Fruit fly (Drosophila melanogaster) whole organism, wandering third instar larva: ENCODE measurements around the gene CG11905.

Experiments used
- Abd-B ChIP-seq: fragments of >200 bp; optimal IDR thresholded peaks from 2 replicates; lab custom pipeline; 2017; ENCODE audit warnings: missing biosample characterization, missing genetic modification characterization
- CG32264 ChIP-seq: fragments of 200-800 bp; sonication (Bioruptor generic); optimal IDR thresholded peaks from 2 replicates; lab custom pipeline; 2016; ENCODE audit warnings: missing biosample characterization, missing genetic modification characterization
- CG9705 ChIP-seq: fragments of 200-800 bp; sonication (Bioruptor generic); optimal IDR thresholded peaks from 2 replicates; lab custom pipeline; 2018; ENCODE audit warnings: missing biosample characterization, mild to moderate bottlenecking, missing genetic modification characterization
- CrebA ChIP-seq: fragments of 200-800 bp; sonication (Bioruptor generic); optimal IDR thresholded peaks from 2 replicates; lab custom pipeline; 2016; ENCODE audit warnings: missing biosample characterization, mild to moderate bottlenecking, missing genetic modification characterization, borderline replicate concordance
- Dfd ChIP-seq: fragments of >200 bp; optimal IDR thresholded peaks from 2 replicates; lab custom pipeline; 2017; ENCODE audit warnings: missing biosample characterization, missing genetic modification characterization
- Dif ChIP-seq: fragments of 200-275, 200-300 bp; sonication (Bioruptor generic); optimal IDR thresholded peaks from 2 replicates; lab custom pipeline; 2018; ENCODE audit warnings: missing biosample characterization, missing genetic modification characterization; ENCODE audit not compliant: partially characterized antibody
- GATAd ChIP-seq: sonication (Bioruptor generic); optimal IDR thresholded peaks from 2 replicates; lab custom pipeline; 2016; ENCODE audit warnings: missing biosample characterization, missing genetic modification characterization
- HLH106 ChIP-seq: fragments of 200-800 bp; optimal IDR thresholded peaks from 3 replicates; lab custom pipeline; 2019; ENCODE audit warnings: missing biosample characterization, mild to moderate bottlenecking, missing genetic modification characterization, moderate library complexity
- Hnf4 ChIP-seq: fragments of 200-800 bp; sonication (Bioruptor generic); optimal IDR thresholded peaks from 2 replicates; lab custom pipeline; 2016; ENCODE audit warnings: missing biosample characterization, mild to moderate bottlenecking, missing genetic modification characterization
- Hr78 ChIP-seq: fragments of >200 bp; optimal IDR thresholded peaks from 2 replicates; lab custom pipeline; 2017; ENCODE audit warnings: missing biosample characterization, missing genetic modification characterization
- Hr83 ChIP-seq: fragments of 200-300 bp; sonication (Bioruptor generic); optimal IDR thresholded peaks from 2 replicates; lab custom pipeline; 2016; ENCODE audit warnings: missing biosample characterization, mild to moderate bottlenecking, missing genetic modification characterization, moderate library complexity; ENCODE audit not compliant: poor library complexity, severe bottlenecking
- Jra ChIP-seq: sonication (Bioruptor generic); optimal IDR thresholded peaks from 2 replicates; lab custom pipeline; 2016; ENCODE audit warnings: missing biosample characterization, missing genetic modification characterization
- Mio ChIP-seq: sonication (Bioruptor generic); optimal IDR thresholded peaks from 2 replicates; lab custom pipeline; 2016; ENCODE audit warnings: missing biosample characterization, missing genetic modification characterization
- Myc ChIP-seq: fragments of >200 bp; optimal IDR thresholded peaks from 2 replicates; lab custom pipeline; 2017
- N ChIP-seq: fragments of >200 bp; optimal IDR thresholded peaks from 2 replicates; lab custom pipeline; 2018; ENCODE audit warnings: missing biosample characterization, missing external identifiers, missing genetic modification characterization
- OdsH ChIP-seq: fragments of 200-800 bp; sonication (Bioruptor generic); optimal IDR thresholded peaks from 2 replicates; lab custom pipeline; 2016; ENCODE audit warnings: missing biosample characterization, mild to moderate bottlenecking, missing genetic modification characterization
- Rel ChIP-seq, 2 experiments: fragments of 200-800 bp; sonication (Bioruptor generic) in 1 of 2; optimal IDR thresholded peaks; 2 replicates in 1 of 2; 3 replicates in 1 of 2; lab custom pipeline; 2016 to 2019; ENCODE audit warnings: mild to moderate bottlenecking in 2 of 2, missing biosample characterization in 2 of 2, missing genetic modification characterization in 2 of 2, moderate library complexity in 1 of 2
- Sp1 ChIP-seq: fragments of 200-800 bp; sonication (Bioruptor generic); optimal IDR thresholded peaks from 3 replicates; lab custom pipeline; 2019; ENCODE audit warnings: missing biosample characterization, mild to moderate bottlenecking, missing genetic modification characterization, moderate library complexity
- Vsx2 ChIP-seq: fragments of 200-300, 225-300 bp; sonication (Bioruptor generic); optimal IDR thresholded peaks from 2 replicates; lab custom pipeline; 2018; ENCODE audit warnings: missing biosample characterization, missing genetic modification characterization; ENCODE audit not compliant: partially characterized antibody
- br ChIP-seq: fragments of 200-800 bp; sonication (Bioruptor generic); optimal IDR thresholded peaks from 2 replicates; lab custom pipeline; 2016; ENCODE audit warnings: missing biosample characterization, missing genetic modification characterization
- brk ChIP-seq: fragments of 200-800 bp; sonication (Bioruptor generic); optimal IDR thresholded peaks from 2 replicates; lab custom pipeline; 2016; ENCODE audit warnings: missing biosample characterization, mild to moderate bottlenecking, missing genetic modification characterization
- dl ChIP-seq, 2 experiments: fragments of 175-275, 200-275 bp in 1 of 2; fragments of 200-275 bp in 1 of 2; sonication (Bioruptor generic); optimal IDR thresholded peaks; lab custom pipeline; 2018; ENCODE audit warnings: mild to moderate bottlenecking in 2 of 2, missing biosample characterization in 2 of 2, missing genetic modification characterization in 2 of 2, moderate library complexity in 2 of 2; ENCODE audit not compliant: partially characterized antibody in 2 of 2, insufficient read depth in 1 of 2
- dmrt93B ChIP-seq: fragments of 200-800 bp; sonication (Bioruptor generic); optimal IDR thresholded peaks from 2 replicates; lab custom pipeline; 2018; ENCODE audit warnings: missing biosample characterization, mild to moderate bottlenecking, missing genetic modification characterization
- dsf ChIP-seq: sonication (Bioruptor generic); optimal IDR thresholded peaks from 2 replicates; lab custom pipeline; 2016; ENCODE audit warnings: missing biosample characterization, missing genetic modification characterization, borderline replicate concordance
- ey ChIP-seq: fragments of 200-800 bp; sonication (Bioruptor generic); optimal IDR thresholded peaks from 2 replicates; lab custom pipeline; 2016; ENCODE audit warnings: missing biosample characterization, missing genetic modification characterization
- foxo ChIP-seq, 2 experiments: fragments of 200-800 bp; sonication (Bioruptor generic); optimal IDR thresholded peaks; 2 replicates in 1 of 2; 3 replicates in 1 of 2; lab custom pipeline; 2016 to 2017; ENCODE audit warnings: missing biosample characterization in 2 of 2, missing genetic modification characterization in 2 of 2
- fru ChIP-seq: fragments of 200-800 bp; sonication (Bioruptor generic); optimal IDR thresholded peaks from 3 replicates; lab custom pipeline; 2016; ENCODE audit warnings: missing biosample characterization, mild to moderate bottlenecking, missing genetic modification characterization
- h ChIP-seq: fragments of 200-800 bp; sonication (Bioruptor generic); optimal IDR thresholded peaks from 3 replicates; lab custom pipeline; 2016; ENCODE audit warnings: missing biosample characterization, mild to moderate bottlenecking, missing genetic modification characterization
- jim ChIP-seq: fragments of 175-275, 200-325 bp; sonication (Bioruptor generic); optimal IDR thresholded peaks from 2 replicates; lab custom pipeline; 2016; ENCODE audit warnings: missing biosample characterization, mild to moderate bottlenecking, missing genetic modification characterization
- lola ChIP-seq: fragments of >200 bp; optimal IDR thresholded peaks from 2 replicates; lab custom pipeline; 2017; ENCODE audit warnings: missing biosample characterization, missing genetic modification characterization
- pan ChIP-seq: fragments of >200 bp; optimal IDR thresholded peaks from 2 replicates; lab custom pipeline; 2017
- psq ChIP-seq: fragments of 200-800 bp; sonication (Bioruptor generic); optimal IDR thresholded peaks from 3 replicates; lab custom pipeline; 2017; ENCODE audit warnings: missing biosample characterization, mild to moderate bottlenecking, missing genetic modification characterization, moderate library complexity
- rgr ChIP-seq: fragments of 200-800 bp; sonication (Bioruptor generic); optimal IDR thresholded peaks from 3 replicates; lab custom pipeline; 2016; ENCODE audit warnings: missing biosample characterization, mild to moderate bottlenecking, missing genetic modification characterization
- sage ChIP-seq: fragments of 200-800 bp; sonication (Bioruptor generic); optimal IDR thresholded peaks from 2 replicates; lab custom pipeline; 2016; ENCODE audit warnings: missing biosample characterization, mild to moderate bottlenecking, missing genetic modification characterization
- sv ChIP-seq: fragments of 200-800 bp; sonication (Bioruptor generic); optimal IDR thresholded peaks from 3 replicates; lab custom pipeline; 2016; ENCODE audit warnings: missing biosample characterization, missing genetic modification characterization
- tai ChIP-seq: sonication (Bioruptor generic); optimal IDR thresholded peaks from 2 replicates; lab custom pipeline; 2016; ENCODE audit warnings: missing biosample characterization, missing genetic modification characterization
- usp ChIP-seq: fragments of >200 bp; optimal IDR thresholded peaks from 2 replicates; lab custom pipeline; 2017; ENCODE audit warnings: missing biosample characterization, missing genetic modification characterization
- woc ChIP-seq: sonication (Bioruptor generic); optimal IDR thresholded peaks from 2 replicates; lab custom pipeline; 2016; ENCODE audit warnings: missing biosample characterization, mild to moderate bottlenecking, missing genetic modification characterization

Gene CG11905

DNA sequence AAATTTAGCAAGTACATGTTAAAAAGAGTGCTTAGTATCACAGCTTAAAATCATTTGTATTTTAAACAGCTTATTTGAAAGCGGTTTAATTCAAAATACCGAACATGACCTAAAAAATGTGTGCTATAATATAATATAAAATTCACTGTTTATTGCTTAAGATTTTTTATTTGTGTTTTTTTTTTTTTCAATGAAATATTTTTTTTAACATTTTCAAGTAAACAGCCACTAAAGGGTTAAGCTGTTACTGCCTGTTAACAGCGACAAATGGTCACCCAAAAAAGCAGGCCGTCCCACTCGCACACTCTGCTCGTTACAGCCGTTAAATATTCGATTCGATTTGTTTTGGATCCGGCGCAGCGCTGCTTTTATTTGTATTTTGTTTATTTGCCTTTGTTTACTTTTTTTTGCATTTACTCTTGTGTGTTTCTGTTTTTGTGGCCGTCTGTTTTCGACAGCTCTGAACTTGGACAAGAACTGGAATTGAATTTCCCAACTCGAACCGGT lies 39.4 kb upstream of the CG11905 start:
- TF ChIP-seq sage (GFP tag; lab: Kevin White, UChicago) (peak; percentile 32), pan (lab: Kevin White, UChicago) (no peak), psq (no peak), woc (GFP tag; lab: Kevin White, UChicago) (peak; percentile 64), Dif (no peak), Hnf4 (GFP tag; lab: Kevin White, UChicago) (peak; percentile 14), dsf (GFP tag; lab: Kevin White, UChicago) (no peak), sv (GFP tag; lab: Kevin White, UChicago) (no peak), h (GFP tag; lab: Kevin White, UChicago) (peak; percentile 50), tai (peak; percentile 49), Jra (no peak), usp (GFP tag; lab: Kevin White, UChicago) (no peak), Abd-B (no peak), CG9705 (GFP tag; lab: Kevin White, UChicago) (peak; percentile 26), HLH106 (tag; lab: Kevin White, UChicago) (no peak), Rel (GFP tag; optimal IDR thresholded peaks at IDR 0.05; lab: Kevin White, UChicago) (peak; percentile 49), Rel (tag; optimal IDR thresholded peaks at IDR 0.05; lab: Kevin White, UChicago) (peak; percentile 27), CrebA (GFP tag; lab: Kevin White, UChicago) (no peak), foxo (GFP tag; optimal IDR thresholded peaks at IDR 0.05; lab: Kevin White, UChicago) (peak; percentile 1 to 47), br (no peak), brk (GFP tag; lab: Kevin White, UChicago) (peak; percentile 53), Vsx2 (no peak), dl (GFP tag; optimal IDR thresholded peaks at IDR 0.05; lab: Kevin White, UChicago; ENCODE audit: insufficient read depth in 1 of 2, partially characterized antibody in 2 of 2) (no peak), Mio (GFP tag; lab: Kevin White, UChicago) (no peak), OdsH (peak; percentile 23), dmrt93B (GFP tag; lab: Kevin White, UChicago) (peak; percentile 5), Hr78 (GFP tag; lab: Kevin White, UChicago) (no peak), fru (GFP tag; lab: Kevin White, UChicago) (peak; percentile 65)

DNA sequence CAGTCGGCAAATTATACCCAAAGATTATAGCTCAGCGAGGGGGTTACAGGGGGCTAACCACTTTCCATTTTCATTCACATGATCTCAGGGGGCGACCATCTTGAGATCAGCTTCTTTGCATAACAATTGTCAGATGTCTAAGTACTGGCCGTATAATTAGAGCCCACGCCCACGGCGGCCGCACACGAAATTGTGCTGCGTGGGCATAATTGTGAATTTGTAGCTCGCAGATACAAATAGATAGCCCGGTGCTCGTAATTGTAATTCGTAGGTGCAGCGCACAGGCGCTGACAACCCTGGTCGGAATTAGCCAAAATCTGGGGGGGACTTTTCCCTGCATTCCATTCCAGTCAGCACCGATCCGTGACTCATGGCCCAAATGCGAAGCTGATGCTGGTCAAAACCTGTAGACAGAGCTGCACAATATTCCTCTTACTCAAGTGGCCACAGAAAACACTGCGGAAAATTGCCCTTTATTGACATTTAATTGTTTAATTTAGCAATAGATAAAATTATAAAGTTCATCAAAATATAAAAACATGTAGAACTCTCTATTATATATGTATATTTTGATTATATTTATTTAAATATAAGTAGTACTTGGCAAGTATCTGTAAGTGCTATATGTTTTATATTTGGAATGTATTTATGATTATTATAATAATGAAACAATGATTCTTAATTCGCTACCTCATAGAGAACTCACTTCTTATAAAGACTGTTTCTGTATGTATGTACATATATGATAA lies 36.4 kb upstream of the CG11905 start:
- TF ChIP-seq rgr (GFP tag; lab: Kevin White, UChicago) (no peak), foxo (GFP tag; optimal IDR thresholded peaks at IDR 0.05; lab: Kevin White, UChicago) (peak in 1 of 2 experiments; percentile 16), HLH106 (tag; lab: Kevin White, UChicago) (peak; percentile 21), Sp1 (GFP tag; lab: Kevin White, UChicago) (peak; percentile 17)

DNA sequence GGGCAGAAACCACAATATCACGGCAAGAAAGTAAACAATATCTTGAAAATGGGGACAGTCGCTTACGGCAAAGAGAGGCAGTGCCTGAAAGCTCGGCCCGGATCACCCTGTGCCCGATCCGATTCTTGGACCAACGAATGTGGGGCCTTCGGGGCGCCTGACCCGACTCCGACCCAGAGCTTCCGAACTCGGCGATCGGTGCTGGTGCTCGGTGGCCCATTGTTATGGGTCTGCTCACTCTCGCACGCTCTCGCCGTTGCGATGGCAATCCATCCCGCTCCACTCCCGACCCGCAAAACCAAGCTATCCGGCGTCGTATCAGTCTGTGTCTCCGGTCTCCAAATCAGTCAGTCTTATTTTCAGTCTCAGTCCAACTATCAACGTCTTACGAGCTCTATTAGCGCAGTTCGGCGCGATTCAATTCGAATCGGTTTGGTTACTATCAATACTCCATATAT lies 34.3 kb upstream of the CG11905 start, which contains the start of gene Exn:
TSS of gene Exn (plus strand) at position 362 of the 458 bp plus-strand sequence.
- TF ChIP-seq psq (peak; percentile 9), fru (GFP tag; lab: Kevin White, UChicago) (peak; percentile 42), Myc (lab: Kevin White, UChicago) (no peak), Jra (no peak), sage (GFP tag; lab: Kevin White, UChicago) (no peak), Dfd (GFP tag; lab: Kevin White, UChicago) (no peak), h (GFP tag; lab: Kevin White, UChicago) (no peak), CrebA (GFP tag; lab: Kevin White, UChicago) (no peak), lola (GFP tag; lab: Kevin White, UChicago) (no peak), HLH106 (tag; lab: Kevin White, UChicago) (no peak), woc (GFP tag; lab: Kevin White, UChicago) (no peak), rgr (GFP tag; lab: Kevin White, UChicago) (peak; percentile 34), Dif (peak; percentile 84), pan (lab: Kevin White, UChicago) (no peak), Mio (GFP tag; lab: Kevin White, UChicago) (no peak), Abd-B (no peak), usp (GFP tag; lab: Kevin White, UChicago) (no peak), CG9705 (GFP tag; lab: Kevin White, UChicago) (no peak), OdsH (peak; percentile 23), Sp1 (GFP tag; lab: Kevin White, UChicago) (no peak), ey (GFP tag; lab: Kevin White, UChicago) (no peak), dl (GFP tag; optimal IDR thresholded peaks at IDR 0.05; lab: Kevin White, UChicago; ENCODE audit: insufficient read depth in 1 of 2, partially characterized antibody in 2 of 2) (peak; percentile 65 to 77), Hr83 (GFP tag; lab: Kevin White, UChicago) (no peak), Hr78 (GFP tag; lab: Kevin White, UChicago) (no peak), dsf (GFP tag; lab: Kevin White, UChicago) (no peak), foxo (GFP tag; optimal IDR thresholded peaks at IDR 0.05; lab: Kevin White, UChicago) (no peak), Vsx2 (no peak), GATAd (no peak), N (no peak), Rel (GFP tag; optimal IDR thresholded peaks at IDR 0.05; lab: Kevin White, UChicago) (no peak), Rel (tag; optimal IDR thresholded peaks at IDR 0.05; lab: Kevin White, UChicago) (peak; percentile 50), Hnf4 (GFP tag; lab: Kevin White, UChicago) (peak; percentile 63), tai (no peak), sv (GFP tag; lab: Kevin White, UChicago) (no peak), CG32264 (GFP tag; lab: Kevin White, UChicago) (no peak), jim (GFP tag; lab: Kevin White, UChicago) (no peak), dmrt93B (GFP tag; lab: Kevin White, UChicago) (no peak), br (peak; percentile 70), brk (GFP tag; lab: Kevin White, UChicago) (no peak)
- TF ChIP-seq, all 38 proteins: peak for 9
